Worm (Caenorhabditis elegans): ENCODE results near the gene ZK1320.9.

DNA sequence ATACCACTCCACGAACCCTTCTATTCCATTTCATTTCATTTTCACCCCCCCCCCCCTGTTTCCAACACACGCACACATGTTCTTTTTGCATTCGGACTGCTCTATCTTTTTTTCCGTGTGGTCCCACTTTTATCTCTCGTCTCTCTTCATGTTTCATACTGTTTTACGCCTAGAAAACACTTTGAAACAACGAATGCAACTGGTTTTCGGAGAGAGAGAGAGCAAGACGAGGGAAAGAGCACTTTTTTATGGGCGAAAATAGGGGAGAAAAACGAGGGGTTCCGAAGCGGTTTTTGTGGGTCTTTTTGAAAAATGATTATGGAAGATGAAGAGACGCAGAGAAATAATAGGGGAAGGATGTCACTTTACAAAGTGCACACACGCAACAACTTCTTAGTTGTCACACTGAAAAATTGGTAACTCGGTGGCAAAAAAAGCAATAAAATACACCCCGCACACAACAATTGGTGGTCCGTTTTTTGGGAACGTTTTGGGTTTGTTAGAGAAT, 40.7 kb upstream of the ZK1320.9 start:
- TF ChIP-seq tra-4 (tag; optimal IDR thresholded peaks at IDR 0.05): no peak
- TF ChIP-seq ama-1 (optimal IDR thresholded peaks at IDR 0.05): no peak
